Worm (Caenorhabditis elegans) whole organism, late embryonic: ENCODE results near the gene T20G5.9.

ENCODE experiments used
- C08G9.2 ChIP-seq: sonication (generic microtip); optimal IDR thresholded peaks from 2 replicates; lab custom pipeline; 2016; ENCODE audit warnings: mild to moderate bottlenecking, missing genetic modification characterization, moderate library complexity, missing compliant biosample characterization
- K09A11.1 ChIP-seq: sonication (generic microtip); optimal IDR thresholded peaks from 2 replicates; lab custom pipeline; 2017; ENCODE audit warnings: antibody characterized with exemption, mild to moderate bottlenecking, missing genetic modification characterization, missing compliant biosample characterization; ENCODE audit not compliant: insufficient read depth
- ceh-30 ChIP-seq: fragments of 150-350 bp; optimal IDR thresholded peaks from 2 replicates; lab custom pipeline; 2014; ENCODE audit warnings: missing biosample characterization, missing genetic modification characterization
- dve-1 ChIP-seq: sonication (generic microtip); optimal IDR thresholded peaks from 2 replicates; lab custom pipeline; 2017; ENCODE audit warnings: antibody characterized with exemption, mild to moderate bottlenecking, missing genetic modification characterization, missing compliant biosample characterization
- elt-2 ChIP-seq: sonication (generic microtip); optimal IDR thresholded peaks from 2 replicates; lab custom pipeline; 2016; ENCODE audit warnings: missing genetic modification reagents, missing genetic modification characterization, missing compliant biosample characterization
- ets-4 ChIP-seq: sonication (generic microtip); optimal IDR thresholded peaks from 2 replicates; lab custom pipeline; 2016; ENCODE audit warnings: missing genetic modification characterization, missing compliant biosample characterization
- fax-1 ChIP-seq: sonication (generic microtip); optimal IDR thresholded peaks from 2 replicates; lab custom pipeline; 2016; ENCODE audit warnings: missing genotype, missing genetic modification characterization, missing compliant biosample characterization
- hlh-30 ChIP-seq: sonication (generic microtip); optimal IDR thresholded peaks from 2 replicates; lab custom pipeline; 2017; ENCODE audit warnings: antibody characterized with exemption, missing genetic modification characterization, missing compliant biosample characterization; ENCODE audit not compliant: insufficient read depth
- hlh-8 ChIP-seq: sonication (generic microtip); optimal IDR thresholded peaks from 2 replicates; lab custom pipeline; 2016; ENCODE audit warnings: missing genotype, missing genetic modification characterization, missing compliant biosample characterization
- lin-11 ChIP-seq: fragments of 200-800 bp; sonication (Bioruptor generic); optimal IDR thresholded peaks from 2 replicates; lab custom pipeline; 2018; ENCODE audit warnings: mild to moderate bottlenecking, missing genetic modification characterization, missing compliant biosample characterization
- mec-3 ChIP-seq: sonication (generic microtip); optimal IDR thresholded peaks from 2 replicates; lab custom pipeline; 2016; ENCODE audit warnings: borderline replicate concordance, missing genetic modification characterization, missing compliant biosample characterization
- npax-4 ChIP-seq: sonication (generic microtip); optimal IDR thresholded peaks from 2 replicates; lab custom pipeline; 2016; ENCODE audit warnings: missing genetic modification characterization, missing compliant biosample characterization
- pat-9 ChIP-seq: fragments of 200-800 bp; sonication (Bioruptor generic); optimal IDR thresholded peaks from 2 replicates; lab custom pipeline; 2018; ENCODE audit warnings: mild to moderate bottlenecking, missing genetic modification characterization, moderate library complexity, missing compliant biosample characterization
- pax-1 ChIP-seq: fragments of 150-350 bp; optimal IDR thresholded peaks from 2 replicates; lab custom pipeline; 2014; ENCODE audit warnings: missing biosample characterization, missing genetic modification characterization
- tbx-7 ChIP-seq: sonication (generic microtip); optimal IDR thresholded peaks from 2 replicates; lab custom pipeline; 2016; ENCODE audit warnings: missing genotype, missing genetic modification characterization, missing compliant biosample characterization

The T20G5.9 gene

DNA sequence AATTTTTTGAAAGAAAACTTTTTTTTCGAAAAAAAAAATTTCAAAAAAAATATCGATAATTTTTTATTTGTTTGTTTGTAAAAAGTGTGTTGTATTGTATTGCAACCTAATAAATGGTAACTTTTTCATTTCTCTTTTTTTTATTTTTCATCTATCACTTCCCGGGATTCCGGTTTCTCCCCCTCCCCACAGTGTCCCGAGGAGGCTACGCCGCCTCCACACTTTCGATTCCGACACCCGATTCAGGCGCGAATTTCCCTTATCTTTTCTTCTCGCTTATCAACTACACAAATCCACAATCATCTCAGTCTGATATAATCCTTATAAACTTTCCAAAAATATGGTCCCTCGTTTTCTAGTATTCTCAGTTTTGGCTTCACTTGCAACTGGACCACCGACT is 44.9 kb downstream of the T20G5.9 start, which contains the start of gene R01H10.4:
Gene R01H10.4 (plus strand): TSS at position 236 of the 400 bp plus-strand sequence.
- TF ChIP-seq mec-3 (tag; lab: Kevin White, UChicago) (no peak), C08G9.2 (tag; lab: Kevin White, UChicago) (no peak), dve-1 (tag; lab: Kevin White, UChicago) (no peak), ceh-30 (tag; lab: Kevin White, UChicago) (no peak), pax-1 (no peak), elt-2 (no peak), pat-9 (tag; lab: Kevin White, UChicago) (no peak), ets-4 (tag; lab: Kevin White, UChicago) (no peak), K09A11.1 (tag; lab: Kevin White, UChicago) (no peak), npax-4 (tag; lab: Kevin White, UChicago) (no peak), fax-1 (tag; lab: Kevin White, UChicago) (no peak), tbx-7 (no peak), hlh-30 (tag; lab: Kevin White, UChicago) (no peak)

DNA sequence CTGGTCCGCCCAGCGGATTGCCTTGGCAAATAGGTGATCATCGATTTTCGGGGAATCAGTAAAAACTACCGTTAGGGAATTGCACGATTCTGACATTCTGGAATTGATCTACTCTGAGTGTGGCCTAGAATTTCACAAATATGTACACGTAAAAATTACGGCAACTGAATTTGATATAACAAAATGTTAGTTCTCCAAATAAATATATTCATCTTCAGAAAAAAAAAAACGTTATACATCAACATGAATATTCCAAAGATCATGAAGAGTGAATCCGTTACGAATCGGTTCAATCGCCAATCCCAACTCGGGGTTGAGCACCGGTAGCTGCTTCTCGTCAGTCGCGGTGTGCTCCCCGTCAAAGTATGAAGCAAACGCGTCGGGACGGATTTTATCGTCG is 49.0 kb downstream of the T20G5.9 start, which contains the start of gene rip-1:
Gene rip-1 (minus strand): TSS at position 101 of the 400 bp plus-strand sequence.
- no peak for TF ChIP-seq npax-4 (tag; lab: Kevin White, UChicago)
- no peak for TF ChIP-seq lin-11 (tag; lab: Kevin White, UChicago)
- TF ChIP-seq hlh-8 (tag; lab: Kevin White, UChicago), result no peak
